Worm (Caenorhabditis elegans): Measurements from ENCODE around the gene lgc-17.

ce11 chrX:12105458-12105857 is 15.9 kb upstream of the lgc-17 start:
- TF ChIP-seq ztf-18 (tag; optimal IDR thresholded peaks at IDR 0.05) (no peak), lag-1 (GFP tag; IDR thresholded peaks at IDR 0.05) (no peak), unc-62 (GFP tag; optimal IDR thresholded peaks at IDR 0.05) (no peak)
